Worm (Caenorhabditis elegans): ENCODE measurements around the gene Y27F2A.11.

The Y27F2A.11 gene

ce11 chrII:3151615-3152014, 37.5 kb upstream of the Y27F2A.11 start, which contains the start of the genes T10D4.14 and T10D4.19:
T10D4.14 (minus strand) TSS chrII:3151715.
T10D4.19 (plus strand) TSS chrII:3151918.
- no peak for TF ChIP-seq ceh-63 (GFP tag; optimal IDR thresholded peaks at IDR 0.05)

- TF ChIP-seq nhr-237 (tag; optimal IDR thresholded peaks at IDR 0.05), result no peak
Observed at ce11 chrII:3154383-3154782, 34.8 kb upstream of the Y27F2A.11 start, which contains the start of gene sri-32. sri-32 (minus strand) TSS chrII:3154483.

- TF ChIP-seq pax-3 (tag; optimal IDR thresholded peaks at IDR 0.05) (no peak), fkh-8 (tag; optimal IDR thresholded peaks at IDR 0.05) (peak; percentile 57)
Observed at ce11 chrII:3156749-3157148, 32.4 kb upstream of the Y27F2A.11 start, which contains the start of gene sri-33. sri-33 (minus strand) TSS chrII:3156849.

- TF ChIP-seq swsn-7 (tag; optimal IDR thresholded peaks at IDR 0.05), result no peak
- TF ChIP-seq nhr-47 (tag; optimal IDR thresholded peaks at IDR 0.05), result no peak
- no peak for TF ChIP-seq dsc-1 (tag; optimal IDR thresholded peaks at IDR 0.05)
- no peak for TF ChIP-seq mab-9 (GFP tag; IDR thresholded peaks at IDR 0.05)
- no peak for TF ChIP-seq fos-1 (tag; optimal IDR thresholded peaks at IDR 0.05)
- no peak for TF ChIP-seq lin-35 (GFP tag; optimal IDR thresholded peaks at IDR 0.05)
- TF ChIP-seq fkh-4 (tag; optimal IDR thresholded peaks at IDR 0.05; ENCODE audit: borderline replicate concordance), result no peak
- TF ChIP-seq pqm-1 (tag; optimal IDR thresholded peaks at IDR 0.05), result no peak
- TF ChIP-seq lin-39 (tag; optimal IDR thresholded peaks at IDR 0.05), result no peak
- no peak for TF ChIP-seq efl-3 (GFP tag; optimal IDR thresholded peaks at IDR 0.05)
- no peak for TF ChIP-seq fkh-10 (GFP tag; optimal IDR thresholded peaks at IDR 0.05)
- no peak for TF ChIP-seq snu-23 (GFP tag; optimal IDR thresholded peaks at IDR 0.05)
- no peak for TF ChIP-seq sptf-1 (tag; optimal IDR thresholded peaks at IDR 0.05)
- no peak for TF ChIP-seq mep-1 (tag; optimal IDR thresholded peaks at IDR 0.05)
- TF ChIP-seq skn-1 (tag; optimal IDR thresholded peaks at IDR 0.05), result no peak
- no peak for TF ChIP-seq pag-3 (tag; optimal IDR thresholded peaks at IDR 0.05; ENCODE audit: borderline replicate concordance, insufficient read depth)
- no peak for TF ChIP-seq nhr-90 (tag; optimal IDR thresholded peaks at IDR 0.05; ENCODE audit: poor library complexity)
- no peak for TF ChIP-seq elt-2 (tag; optimal IDR thresholded peaks at IDR 0.05)
Observed at ce11 chrII:3158985-3159384, 30.2 kb upstream of the Y27F2A.11 start, which contains the start of gene sri-34. sri-34 (minus strand) TSS chrII:3159085.

- TF ChIP-seq egl-13 (tag; optimal IDR thresholded peaks at IDR 0.05) (no peak), snpc-4 (tag; optimal IDR thresholded peaks at IDR 0.05) (no peak), nhr-237 (tag; optimal IDR thresholded peaks at IDR 0.05) (no peak), lin-39 (tag; optimal IDR thresholded peaks at IDR 0.05) (no peak), F16B12.6 (tag; optimal IDR thresholded peaks at IDR 0.05) (no peak)
Observed at ce11 chrII:3170089-3170488, 19.0 kb upstream of the Y27F2A.11 start, which contains the start of gene fbxc-55. fbxc-55 (minus strand) TSS chrII:3170189.

- TF ChIP-seq mdl-1 (tag; optimal IDR thresholded peaks at IDR 0.05) (no peak), ceh-8 (GFP tag; optimal IDR thresholded peaks at IDR 0.05) (no peak), rnt-1 (tag; optimal IDR thresholded peaks at IDR 0.05) (no peak), sup-37 (GFP tag; optimal IDR thresholded peaks at IDR 0.05) (no peak), egl-13 (tag; optimal IDR thresholded peaks at IDR 0.05) (no peak), egl-27 (tag; optimal IDR thresholded peaks at IDR 0.05) (no peak), swsn-7 (tag; optimal IDR thresholded peaks at IDR 0.05) (no peak), fkh-4 (tag; optimal IDR thresholded peaks at IDR 0.05; ENCODE audit: borderline replicate concordance) (no peak), ceh-82 (tag; optimal IDR thresholded peaks at IDR 0.05) (no peak), mab-9 (GFP tag; IDR thresholded peaks at IDR 0.05) (no peak)
Observed at ce11 chrII:3172176-3172575, 17.0 kb upstream of the Y27F2A.11 start, which contains the start of gene Y27F2A.10. Y27F2A.10 (minus strand) TSS chrII:3172276.

All from whole organism, L1 larva.